Worm (Caenorhabditis elegans) whole organism, midembryonic: ENCODE results near the gene dmsr-13.

Experiments used
- T22C8.4 ChIP-seq: fragments of 200-800 bp; sonication (Bioruptor generic); IDR thresholded peaks from 2 replicates; pipeline ENCODE4 v1.3.6; 2022; ENCODE audit warnings: missing genetic modification characterization, missing compliant biosample characterization
- cog-1 ChIP-seq: sonication (generic microtip); optimal IDR thresholded peaks from 2 replicates; lab custom pipeline; 2016; ENCODE audit warnings: missing genetic modification characterization, missing compliant biosample characterization
- flt-1 ChIP-seq: fragments of 200-800 bp; sonication (Bioruptor generic); IDR thresholded peaks from 2 replicates; pipeline ENCODE4 v1.3.6; 2022; ENCODE audit warnings: missing genetic modification characterization, missing compliant biosample characterization
- klf-2 ChIP-seq: fragments of 200-800 bp; sonication (Bioruptor generic); conservative IDR thresholded peaks from 2 replicates; pipeline ENCODE4 v1.3.6; 2022; ENCODE audit warnings: missing genetic modification reagents, missing genetic modification characterization, missing compliant biosample characterization
- ref-1 ChIP-seq: fragments of 200-800 bp; sonication (Bioruptor generic); conservative IDR thresholded peaks from 2 replicates; pipeline ENCODE4 v1.3.6; 2022; ENCODE audit warnings: missing genetic modification reagents, missing genetic modification characterization, missing compliant biosample characterization
- tab-1 ChIP-seq: fragments of 200-800 bp; sonication (Bioruptor generic); IDR thresholded peaks from 2 replicates; pipeline ENCODE4 v1.3.6; 2022; ENCODE audit warnings: missing genetic modification characterization, missing compliant biosample characterization

ce11 chrV:6792565-6792964 is 27.1 kb downstream of the dmsr-13 start, which contains the start of gene gck-2:
- TF ChIP-seq tab-1, result no peak
- no peak for TF ChIP-seq flt-1 (GFP tag; lab: Robert Waterston, UW)
- TF ChIP-seq ref-1 (GFP tag; lab: Robert Waterston, UW), result no peak
- no peak for TF ChIP-seq cog-1 (tag; lab: Kevin White, UChicago)
- no peak for TF ChIP-seq T22C8.4 (GFP tag; lab: Robert Waterston, UW)
- no peak for TF ChIP-seq klf-2 (GFP tag; lab: Robert Waterston, UW)
